Fruit fly (Drosophila melanogaster) whole organism, embryonic: Measurements from ENCODE around the gene Obp28a.

ENCODE experiments used
- CG12071 ChIP-seq: fragments of 200-800 bp; sonication (Bioruptor generic); optimal IDR thresholded peaks from 3 replicates; lab custom pipeline; 2018; ENCODE audit warnings: missing biosample characterization, mild to moderate bottlenecking, missing genetic modification characterization
- CG13296 ChIP-seq: fragments of 200-800 bp; sonication (Bioruptor generic); optimal IDR thresholded peaks from 3 replicates; lab custom pipeline; 2018; ENCODE audit warnings: missing biosample characterization, mild to moderate bottlenecking, missing genetic modification characterization
- CG13624 ChIP-seq: fragments of 200-800 bp; sonication (Bioruptor generic); optimal IDR thresholded peaks from 2 replicates; lab custom pipeline; 2016; ENCODE audit warnings: missing biosample characterization, missing genetic modification characterization
- CG18262 ChIP-seq: fragments of 200-800 bp; optimal IDR thresholded peaks from 3 replicates; lab custom pipeline; 2019; ENCODE audit warnings: missing biosample characterization, mild to moderate bottlenecking, missing genetic modification characterization, moderate library complexity
- CG3726 ChIP-seq: fragments of 200-800 bp; sonication (Bioruptor generic); IDR thresholded peaks from 3 replicates; pipeline ENCODE4, ENCODE4 v1.3.6; 2022; ENCODE audit warnings: missing biosample characterization, missing genetic modification characterization
- CG6791 ChIP-seq: fragments of 200-800 bp; sonication (Bioruptor generic); IDR thresholded peaks from 3 replicates; pipeline ENCODE4 v1.3.6; 2022; ENCODE audit warnings: missing biosample characterization, missing genetic modification characterization; ENCODE audit not compliant: partially characterized antibody
- CG6854 ChIP-seq: fragments of 200-800 bp; sonication (Bioruptor generic); optimal IDR thresholded peaks from 3 replicates; lab custom pipeline; 2017; ENCODE audit warnings: missing biosample characterization, mild to moderate bottlenecking, missing genetic modification characterization
- CG7928 ChIP-seq: fragments of 200-800 bp; sonication (Bioruptor generic); optimal IDR thresholded peaks from 2 replicates; lab custom pipeline; 2017; ENCODE audit warnings: missing biosample characterization, mild to moderate bottlenecking, missing genetic modification characterization
- CG8281 ChIP-seq: fragments of 200-800 bp; sonication (Bioruptor generic); optimal IDR thresholded peaks from 2 replicates; lab custom pipeline; 2018; ENCODE audit warnings: missing biosample characterization, mild to moderate bottlenecking, missing genetic modification characterization, moderate library complexity
- CG8359 ChIP-seq: fragments of 200-800 bp; sonication (Bioruptor generic); optimal IDR thresholded peaks from 2 replicates; lab custom pipeline; 2017; ENCODE audit warnings: missing biosample characterization, mild to moderate bottlenecking, missing genetic modification characterization, borderline replicate concordance
- CG8924 ChIP-seq: fragments of 200-800 bp; optimal IDR thresholded peaks from 3 replicates; lab custom pipeline; 2019; ENCODE audit warnings: missing biosample characterization, mild to moderate bottlenecking, missing genetic modification characterization, moderate library complexity
- Camta ChIP-seq: fragments of 200-800 bp; sonication (Bioruptor generic); optimal IDR thresholded peaks from 2 replicates; lab custom pipeline; 2016; ENCODE audit warnings: missing biosample characterization, missing genetic modification characterization
- Doc3 ChIP-seq: fragments of 200-800 bp; sonication (Bioruptor generic); IDR thresholded peaks from 3 replicates; pipeline ENCODE4 v1.3.6; 2022; ENCODE audit warnings: missing biosample characterization, missing genetic modification characterization; ENCODE audit not compliant: partially characterized antibody
- Ets65A ChIP-seq: fragments of 200-800 bp; sonication (Bioruptor generic); peaks from one replicate; lab custom pipeline; 2016; ENCODE audit warnings: missing biosample characterization, missing genetic modification characterization
- HLH3B ChIP-seq: fragments of 200-800 bp; sonication (Bioruptor generic); IDR thresholded peaks from 2 replicates; pipeline ENCODE4 v1.3.6; 2022; ENCODE audit warnings: missing biosample characterization, missing genetic modification characterization
- HmgZ ChIP-seq: fragments of 200-800 bp; sonication (Bioruptor generic); optimal IDR thresholded peaks from 2 replicates; lab custom pipeline; 2018; ENCODE audit warnings: missing biosample characterization, mild to moderate bottlenecking, missing genetic modification characterization
- Hr3 ChIP-seq: fragments of 200-800 bp; sonication (Bioruptor generic); optimal IDR thresholded peaks from 3 replicates; lab custom pipeline; 2016; ENCODE audit warnings: missing biosample characterization, missing genetic modification characterization
- Lim3 ChIP-seq: fragments of 200-800 bp; sonication (Bioruptor generic); IDR thresholded peaks from 2 replicates; pipeline ENCODE4 v1.3.6; 2022; ENCODE audit warnings: missing biosample characterization, missing genetic modification characterization
- Med ChIP-seq: fragments of 200-800 bp; sonication (Bioruptor generic); peaks from one replicate; lab custom pipeline; 2016; ENCODE audit warnings: missing biosample characterization, missing genetic modification characterization, mild to moderate bottlenecking, inconsistent platforms, moderate library complexity
- Tbp ChIP-seq: fragments of >200 bp; optimal IDR thresholded peaks from 2 replicates; lab custom pipeline; 2018; ENCODE audit warnings: missing biosample characterization, missing genetic modification characterization
- Xbp1 ChIP-seq: fragments of 200-800 bp; sonication (Bioruptor generic); optimal IDR thresholded peaks from 3 replicates; lab custom pipeline; 2016; ENCODE audit warnings: missing biosample characterization, mild to moderate bottlenecking, missing genetic modification characterization
- ab ChIP-seq: fragments of 200-800 bp; sonication (Bioruptor generic); optimal IDR thresholded peaks from 2 replicates; lab custom pipeline; 2016; ENCODE audit warnings: missing biosample characterization, missing genetic modification characterization
- ac ChIP-seq: fragments of 200-800 bp; sonication (Bioruptor generic); optimal IDR thresholded peaks from 3 replicates; lab custom pipeline; 2017; ENCODE audit warnings: missing biosample characterization, mild to moderate bottlenecking, missing genetic modification characterization
- bowl ChIP-seq: fragments of 200-800 bp; sonication (Bioruptor generic); IDR thresholded peaks from 2 replicates; pipeline ENCODE4 v1.3.6; 2022; ENCODE audit warnings: missing biosample characterization, missing genetic modification characterization
- chif ChIP-seq, 2 experiments: fragments of 200-800 bp; sonication (Bioruptor generic); optimal IDR thresholded peaks; 3 replicates each; lab custom pipeline; 2016; ENCODE audit warnings: missing biosample characterization in 2 of 2, missing genetic modification characterization in 2 of 2
- chinmo ChIP-seq: fragments of 200-800 bp; sonication (Bioruptor generic); IDR thresholded peaks from 4 replicates; pipeline ENCODE4 v1.3.6; 2022; ENCODE audit warnings: missing biosample characterization, missing genetic modification characterization; ENCODE audit not compliant: partially characterized antibody
- chm ChIP-seq: fragments of 200-800 bp; sonication (Bioruptor generic); IDR thresholded peaks from 2 replicates; pipeline ENCODE4 v1.3.6; 2022; ENCODE audit warnings: missing biosample characterization, missing genetic modification characterization
- chn ChIP-seq: fragments of 200-800 bp; sonication (Bioruptor generic); optimal IDR thresholded peaks from 2 replicates; lab custom pipeline; 2016; ENCODE audit warnings: missing biosample characterization, missing genetic modification characterization
- dati ChIP-seq: fragments of 200-800 bp; sonication (Bioruptor generic); IDR thresholded peaks from 2 replicates; pipeline ENCODE4 v1.3.6; 2022; ENCODE audit warnings: missing biosample characterization, missing genetic modification characterization
- dysf ChIP-seq: fragments of 200-800 bp; sonication (Bioruptor generic); IDR thresholded peaks from 3 replicates; pipeline ENCODE4 v1.3.6; 2022; ENCODE audit warnings: missing biosample characterization, missing genetic modification characterization
- en ChIP-seq: fragments of 200-800 bp; sonication (Bioruptor generic); optimal IDR thresholded peaks from 2 replicates; lab custom pipeline; 2016; ENCODE audit warnings: missing biosample characterization, missing genetic modification characterization
- eve ChIP-seq, 2 experiments: fragments of >200 bp; optimal IDR thresholded peaks; 2 replicates each; lab custom pipeline; 2017; ENCODE audit warnings: missing biosample characterization in 2 of 2, missing genetic modification characterization in 2 of 2
- fd96Cb ChIP-seq: fragments of 200-800 bp; sonication (Bioruptor generic); optimal IDR thresholded peaks from 2 replicates; lab custom pipeline; 2018; ENCODE audit warnings: missing biosample characterization, mild to moderate bottlenecking, missing genetic modification characterization, moderate library complexity
- ftz-f1 ChIP-seq: fragments of 200-800 bp; sonication (Bioruptor generic); optimal IDR thresholded peaks from 2 replicates; lab custom pipeline; 2016; ENCODE audit warnings: missing biosample characterization, missing genetic modification characterization
- gce ChIP-seq: fragments of 200-800 bp; sonication (Bioruptor generic); IDR thresholded peaks from 3 replicates; pipeline ENCODE4 v1.3.6; 2022; ENCODE audit warnings: missing biosample characterization, missing genetic modification characterization
- gcm2 ChIP-seq: fragments of 200-800 bp; sonication (Bioruptor generic); optimal IDR thresholded peaks from 2 replicates; lab custom pipeline; 2016; ENCODE audit warnings: missing biosample characterization, missing genetic modification characterization
- grau ChIP-seq: fragments of 200-800 bp; optimal IDR thresholded peaks from 3 replicates; lab custom pipeline; 2019; ENCODE audit warnings: missing biosample characterization, mild to moderate bottlenecking, missing genetic modification characterization, moderate library complexity
- pb ChIP-seq: fragments of 200-800 bp; sonication (Bioruptor generic); optimal IDR thresholded peaks from 3 replicates; lab custom pipeline; 2016; ENCODE audit warnings: missing biosample characterization, missing genetic modification characterization
- phol ChIP-seq: fragments of 200-800 bp; sonication (Bioruptor generic); optimal IDR thresholded peaks from 3 replicates; lab custom pipeline; 2018; ENCODE audit warnings: missing biosample characterization, mild to moderate bottlenecking, missing genetic modification characterization, moderate library complexity
- rib ChIP-seq: fragments of 200-800 bp; sonication (Bioruptor generic); IDR thresholded peaks from 2 replicates; pipeline ENCODE4 v1.3.6; 2022; ENCODE audit warnings: missing biosample characterization, missing genetic modification characterization
- row ChIP-seq: fragments of 200-800 bp; sonication (Bioruptor generic); IDR thresholded peaks from 3 replicates; pipeline ENCODE4 v1.3.6; 2022; ENCODE audit warnings: missing biosample characterization, missing genetic modification characterization
- sens ChIP-seq: fragments of 200-800 bp; sonication (Bioruptor generic); peaks from one replicate; lab custom pipeline; 2016; ENCODE audit warnings: missing biosample characterization, missing genetic modification characterization
- seq ChIP-seq: fragments of 200-800 bp; sonication (Bioruptor generic); IDR thresholded peaks from 2 replicates; pipeline ENCODE4 v1.3.6; 2022; ENCODE audit warnings: missing biosample characterization, missing genetic modification characterization
- tll ChIP-seq, 2 experiments: fragments of 200-800 bp in 1 of 2; fragments of >200 bp in 1 of 2; sonication (Bioruptor generic) in 1 of 2; optimal IDR thresholded peaks; 2 replicates each; lab custom pipeline; 2017 to 2019; ENCODE audit warnings: missing biosample characterization in 2 of 2, missing genetic modification characterization in 2 of 2, mild to moderate bottlenecking in 1 of 2, moderate library complexity in 1 of 2
- ttk ChIP-seq: fragments of 200-800 bp; sonication (Bioruptor generic); IDR thresholded peaks from 2 replicates; pipeline ENCODE4 v2.1.2; 2022; ENCODE audit warnings: missing biosample characterization, missing genetic modification characterization

The Obp28a gene

dm6 chr2L:7544267-7544670 is 47.1 kb upstream of the Obp28a start (continued):
- TF ChIP-seq CG6791 (GFP tag; lab: Robert Waterston, UW) (peak; percentile 23; the same call in 1 of the 3 replicates), HLH3B (GFP tag; lab: Robert Waterston, UW) (peak; percentile 35; the same call in 1 of the 2 replicates), Hr3 (GFP tag; lab: Kevin White, UChicago) (no peak), CG3726 (no peak), Lim3 (GFP tag; lab: Robert Waterston, UW) (no peak), ab (GFP tag; lab: Kevin White, UChicago) (no peak), grau (tag; lab: Kevin White, UChicago) (peak; percentile 33), Camta (GFP tag; lab: Kevin White, UChicago) (peak; percentile 1), CG13296 (GFP tag; lab: Kevin White, UChicago) (no peak), rib (GFP tag; lab: Robert Waterston, UW) (no peak), Doc3 (GFP tag; lab: Robert Waterston, UW) (no peak), dati (GFP tag; lab: Robert Waterston, UW) (no peak), tll (GFP tag; optimal IDR thresholded peaks at IDR 0.05; lab: Kevin White, UChicago) (peak in 1 of 2 experiments; percentile 41), chn (GFP tag; lab: Kevin White, UChicago) (peak; percentile 10), phol (tag; lab: Kevin White, UChicago) (peak; percentile 31), CG8924 (peak; percentile 18)

DNA sequence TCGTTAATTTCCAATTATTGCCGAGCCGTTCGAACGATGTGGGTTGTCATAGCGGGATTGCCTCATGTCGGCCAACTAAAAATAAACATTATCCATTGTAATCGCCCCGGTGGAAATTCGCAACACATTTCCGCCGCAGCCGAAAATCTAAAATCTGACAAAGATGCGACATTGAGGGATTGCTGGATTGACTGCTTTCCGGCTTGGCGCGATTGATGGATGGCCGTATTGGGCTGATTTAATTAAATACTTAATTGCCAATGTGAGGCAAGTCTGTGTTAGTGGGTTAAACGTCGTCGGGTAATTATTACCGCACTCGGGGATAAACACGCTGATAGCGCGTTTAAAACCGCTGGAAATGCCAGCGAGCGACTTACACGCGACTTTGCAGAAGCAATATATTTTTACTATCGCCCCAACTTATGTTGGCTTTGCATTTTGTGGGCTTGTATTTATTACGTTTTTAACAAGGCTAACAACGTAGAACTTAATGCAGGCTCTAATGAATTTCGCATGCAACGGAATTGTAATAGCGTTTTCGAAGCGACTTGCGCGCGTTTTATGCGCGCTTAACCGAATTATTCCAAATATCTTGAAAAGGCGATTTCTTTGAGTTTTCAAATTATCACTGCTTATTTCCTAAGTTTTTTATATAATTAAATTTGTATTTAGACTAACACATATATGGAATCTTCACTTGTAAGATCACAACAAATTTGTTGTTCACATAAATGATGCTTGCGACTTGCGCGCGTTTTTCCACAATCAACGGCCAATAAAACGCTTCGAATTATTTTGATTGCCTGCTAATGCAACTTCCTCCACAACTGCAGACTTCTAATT is 45.0 kb upstream of the Obp28a start:
- TF ChIP-seq CG8281 (peak; percentile 91), Med (GFP tag; lab: Kevin White, UChicago) (peak; percentile 10), dysf (GFP tag; lab: Robert Waterston, UW) (no peak), CG8359 (GFP tag; lab: Kevin White, UChicago) (peak; percentile 98), eve (GFP tag; optimal IDR thresholded peaks at IDR 0.05; lab: Kevin White, UChicago) (peak in 1 of 2 experiments; percentile 50), HmgZ (tag; lab: Kevin White, UChicago) (no peak), Tbp (GFP tag; lab: Kevin White, UChicago) (peak; percentile 75), en (GFP tag; lab: Kevin White, UChicago) (no peak), ftz-f1 (GFP tag; lab: Kevin White, UChicago) (no peak), chinmo (GFP tag; lab: Robert Waterston, UW) (0 out of 4 replicates have a peak, but pooled peaks have one; percentile 37), ac (GFP tag; lab: Kevin White, UChicago) (no peak), chm (GFP tag; lab: Robert Waterston, UW) (0 out of 2 replicates have a peak, but pooled peaks have one; percentile 18), sens (peak; percentile 20), Ets65A (GFP tag; lab: Kevin White, UChicago) (peak; percentile 62)

DNA sequence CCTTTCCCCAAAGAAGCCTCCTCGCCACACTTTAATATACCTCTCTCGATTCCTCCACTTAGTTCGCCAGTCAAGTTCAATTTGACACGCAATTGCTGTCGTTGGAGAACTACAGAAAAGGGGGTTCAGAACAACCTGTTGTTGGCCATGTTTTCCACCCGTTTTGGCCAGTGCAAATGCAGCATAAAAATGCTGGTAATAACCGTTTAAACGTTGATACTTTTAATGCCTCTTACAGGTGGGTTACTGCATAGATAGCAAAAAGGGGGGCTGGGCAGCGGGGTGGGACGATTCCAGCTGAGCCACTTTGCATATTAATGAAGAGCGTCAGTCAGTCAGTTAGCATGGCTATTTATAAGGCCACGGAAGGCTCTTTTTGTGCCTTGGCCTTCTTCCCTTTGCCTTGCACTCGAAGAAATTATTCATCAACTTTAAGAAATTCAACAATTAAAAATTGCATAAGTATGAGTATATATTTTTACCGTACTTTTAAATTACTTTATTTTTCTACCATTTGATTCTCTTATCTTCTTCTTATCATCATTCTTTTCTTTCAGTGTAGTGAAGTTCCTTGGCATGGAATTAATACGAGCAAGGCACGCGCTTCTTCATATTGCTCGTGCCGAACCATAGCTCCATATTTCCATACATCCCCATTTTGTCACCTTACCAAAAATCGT is 44.0 kb upstream of the Obp28a start:
- TF ChIP-seq chif (GFP tag; optimal IDR thresholded peaks at IDR 0.05; lab: Kevin White, UChicago) (peak in 1 of 2 experiments; percentile 55), Xbp1 (GFP tag; lab: Kevin White, UChicago) (peak; percentile 43), gcm2 (GFP tag; lab: Kevin White, UChicago) (no peak), gce (GFP tag; lab: Robert Waterston, UW) (no peak), CG18262 (tag; lab: Kevin White, UChicago) (peak; percentile 62), CG13624 (GFP tag; lab: Kevin White, UChicago) (peak; percentile 43), CG12071 (GFP tag; lab: Kevin White, UChicago) (no peak), Lim3 (GFP tag; lab: Robert Waterston, UW) (no peak), fd96Cb (tag; lab: Kevin White, UChicago) (peak; percentile 14), CG6854 (GFP tag; lab: Kevin White, UChicago) (no peak), seq (0 out of 2 replicates have a peak, but pooled peaks have one; percentile 33), CG7928 (GFP tag; lab: Kevin White, UChicago) (no peak), CG8281 (no peak), row (GFP tag; lab: Robert Waterston, UW) (peak; percentile 53), bowl (GFP tag; lab: Robert Waterston, UW) (no peak), ttk (GFP tag; lab: Robert Waterston, UW) (peak; percentile 20; the same call in 1 of the 2 replicates), pb (GFP tag; lab: Kevin White, UChicago) (no peak)
